Worm (Caenorhabditis elegans) whole organism, L1 larva: ENCODE data around the gene spp-28.

Source experiments
- C04F5.9 ChIP-seq: sonication (generic microtip); optimal IDR thresholded peaks from 2 replicates; lab custom pipeline; 2016; ENCODE audit warnings: missing genetic modification characterization, missing compliant biosample characterization
- C34B4.2 ChIP-seq: sonication (generic microtip); optimal IDR thresholded peaks from 2 replicates; lab custom pipeline; 2017; ENCODE audit warnings: mild to moderate bottlenecking, missing genetic modification characterization, missing compliant biosample characterization
- aha-1 ChIP-seq: fragments of 150-350 bp; optimal IDR thresholded peaks from 2 replicates; lab custom pipeline; 2014; ENCODE audit warnings: missing biosample characterization, missing genetic modification characterization
- alr-1 ChIP-seq: fragments of 200-800 bp; sonication (Bioruptor generic); optimal IDR thresholded peaks from 2 replicates; lab custom pipeline; 2018; ENCODE audit warnings: borderline replicate concordance, mild to moderate bottlenecking, missing genetic modification characterization, missing compliant biosample characterization
- ama-1 ChIP-seq: fragments of 150-350 bp; optimal IDR thresholded peaks from 2 replicates; lab custom pipeline; 2014
- blmp-1 ChIP-seq: fragments of 150-350 bp; optimal IDR thresholded peaks from 2 replicates; lab custom pipeline; 2014; ENCODE audit warnings: missing biosample characterization, missing genetic modification characterization
- ceh-63 ChIP-seq: fragments of 200-800 bp; sonication (Bioruptor generic); optimal IDR thresholded peaks from 2 replicates; lab custom pipeline; 2018; ENCODE audit warnings: mild to moderate bottlenecking, missing genetic modification characterization, missing compliant biosample characterization
- ceh-90 ChIP-seq: sonication (generic microtip); optimal IDR thresholded peaks from 2 replicates; lab custom pipeline; 2016; ENCODE audit warnings: missing genetic modification characterization, missing compliant biosample characterization
- ces-1 ChIP-seq: fragments of 150-350 bp; optimal IDR thresholded peaks from 2 replicates; lab custom pipeline; 2014; ENCODE audit warnings: missing biosample characterization, missing genetic modification reagents, missing genetic modification characterization
- efl-1 ChIP-seq, 4 experiments: fragments of 150-350 bp; optimal IDR thresholded peaks in 3 of 4; peaks in 1 of 4; 1 replicate in 1 of 4; 2 replicates in 3 of 4; lab custom pipeline; 2014; ENCODE audit warnings: missing biosample characterization in 2 of 4, missing genetic modification characterization in 2 of 4, missing genetic modification reagents in 2 of 4
- efl-3 ChIP-seq: fragments of 200-800 bp; sonication (Bioruptor generic); optimal IDR thresholded peaks from 2 replicates; lab custom pipeline; 2018; ENCODE audit warnings: mild to moderate bottlenecking, missing genetic modification characterization, missing compliant biosample characterization
- egl-13 ChIP-seq: sonication (generic microtip); optimal IDR thresholded peaks from 2 replicates; lab custom pipeline; 2016; ENCODE audit warnings: missing genotype, missing genetic modification reagents, missing genetic modification characterization, missing compliant biosample characterization
- egl-27 ChIP-seq, 2 experiments: fragments of 150-350 bp in 1 of 2; sonication (generic microtip); optimal IDR thresholded peaks; 3 replicates each; lab custom pipeline; 2017 to 2018; ENCODE audit warnings: missing biosample characterization in 2 of 2, missing genetic modification characterization in 2 of 2, missing genetic modification reagents in 2 of 2
- elt-2 ChIP-seq: sonication (generic microtip); optimal IDR thresholded peaks from 2 replicates; lab custom pipeline; 2016; ENCODE audit warnings: missing genetic modification characterization, mild to moderate bottlenecking, inconsistent platforms, missing compliant biosample characterization, missing genetic modification reagents
- hlh-4 ChIP-seq: sonication (generic microtip); optimal IDR thresholded peaks from 2 replicates; lab custom pipeline; 2016; ENCODE audit warnings: mild to moderate bottlenecking, missing genetic modification characterization, missing compliant biosample characterization
- irx-1 ChIP-seq: sonication (generic microtip); optimal IDR thresholded peaks from 2 replicates; lab custom pipeline; 2016; ENCODE audit warnings: missing genetic modification characterization, missing compliant biosample characterization
- isw-1 ChIP-seq: fragments of 200-800 bp; sonication (Bioruptor generic); IDR thresholded peaks from 2 replicates; pipeline ENCODE4 v1.3.6; 2022; ENCODE audit warnings: missing genetic modification characterization, missing compliant biosample characterization
- lin-15B ChIP-seq: fragments of 150-350 bp; sonication (generic microtip); optimal IDR thresholded peaks from 3 replicates; lab custom pipeline; 2014; ENCODE audit warnings: missing biosample characterization, missing genetic modification characterization
- lin-35 ChIP-seq, 2 experiments: fragments of 150-350 bp; optimal IDR thresholded peaks; 2 replicates each; lab custom pipeline; 2014; ENCODE audit warnings: missing biosample characterization in 2 of 2, missing genetic modification characterization in 2 of 2, missing genetic modification reagents in 2 of 2
- lin-39 ChIP-seq: fragments of 150-350 bp; optimal IDR thresholded peaks from 2 replicates; lab custom pipeline; 2014; ENCODE audit warnings: missing biosample characterization, missing genetic modification reagents, missing genetic modification characterization
- mef-2 ChIP-seq: fragments of 150-350 bp; optimal IDR thresholded peaks from 2 replicates; lab custom pipeline; 2014; ENCODE audit warnings: missing biosample characterization, missing genetic modification characterization
- mep-1 ChIP-seq: fragments of 150-350 bp; optimal IDR thresholded peaks from 2 replicates; lab custom pipeline; 2014; ENCODE audit warnings: missing biosample characterization, missing genetic modification characterization
- nhr-11 ChIP-seq: fragments of 150-350 bp; optimal IDR thresholded peaks from 2 replicates; lab custom pipeline; 2014; ENCODE audit warnings: missing biosample characterization, missing genetic modification characterization
- nhr-19 ChIP-seq: fragments of 200-800 bp; sonication (Bioruptor generic); conservative IDR thresholded peaks from 2 replicates; pipeline ENCODE4 v1.3.6; 2022; ENCODE audit warnings: missing genetic modification characterization, missing compliant biosample characterization
- nhr-47 ChIP-seq: sonication (generic microtip); optimal IDR thresholded peaks from 2 replicates; lab custom pipeline; 2016; ENCODE audit warnings: mild to moderate bottlenecking, missing genetic modification characterization, moderate library complexity, missing compliant biosample characterization
- nhr-76 ChIP-seq: sonication (generic microtip); optimal IDR thresholded peaks from 2 replicates; lab custom pipeline; 2017; ENCODE audit warnings: missing biosample characterization, missing genetic modification characterization
- nhr-77 ChIP-seq: fragments of 150-350 bp; optimal IDR thresholded peaks from 2 replicates; lab custom pipeline; 2014; ENCODE audit warnings: missing biosample characterization, missing genetic modification characterization
- nhr-85 ChIP-seq: sonication (generic microtip); peaks from one replicate; lab custom pipeline; 2016; ENCODE audit warnings: missing genetic modification characterization, inconsistent platforms, missing compliant biosample characterization
- nhr-90 ChIP-seq: sonication (generic microtip); optimal IDR thresholded peaks from 2 replicates; lab custom pipeline; 2016; ENCODE audit warnings: mild to moderate bottlenecking, missing genetic modification characterization, missing compliant biosample characterization; ENCODE audit not compliant: poor library complexity
- pax-3 ChIP-seq: fragments of 200-800 bp; sonication (Bioruptor generic); optimal IDR thresholded peaks from 2 replicates; lab custom pipeline; 2018; ENCODE audit warnings: mild to moderate bottlenecking, missing genetic modification characterization, moderate library complexity, missing compliant biosample characterization
- rnt-1 ChIP-seq: sonication (generic microtip); optimal IDR thresholded peaks from 2 replicates; lab custom pipeline; 2016; ENCODE audit warnings: mild to moderate bottlenecking, missing genetic modification characterization, moderate library complexity, missing compliant biosample characterization
- snpc-4 ChIP-seq: fragments of 150-350 bp; optimal IDR thresholded peaks from 2 replicates; lab custom pipeline; 2014; ENCODE audit warnings: missing biosample characterization, missing genetic modification characterization
- sox-4 ChIP-seq: sonication (generic microtip); optimal IDR thresholded peaks from 2 replicates; lab custom pipeline; 2016; ENCODE audit warnings: missing genetic modification characterization, missing compliant biosample characterization
- unc-130 ChIP-seq: fragments of 150-350 bp; optimal IDR thresholded peaks from 2 replicates; lab custom pipeline; 2017; ENCODE audit warnings: missing biosample characterization, missing genetic modification characterization, inconsistent platforms
- unc-30 ChIP-seq: sonication (generic microtip); optimal IDR thresholded peaks from 2 replicates; lab custom pipeline; 2017; ENCODE audit warnings: missing biosample characterization, missing genetic modification characterization
- unc-62 ChIP-seq: fragments of 150-350 bp; optimal IDR thresholded peaks from 2 replicates; lab custom pipeline; 2014; ENCODE audit warnings: missing biosample characterization, missing genetic modification reagents, missing genetic modification characterization
- unc-98 ChIP-seq: fragments of 200-800 bp; sonication (Bioruptor generic); IDR thresholded peaks from 2 replicates; pipeline ENCODE4 v1.3.6; 2022; ENCODE audit warnings: missing genetic modification characterization, missing compliant biosample characterization
- vab-15 ChIP-seq: sonication (generic microtip); optimal IDR thresholded peaks from 2 replicates; lab custom pipeline; 2017; ENCODE audit warnings: missing genotype, mild to moderate bottlenecking, missing genetic modification characterization, missing compliant biosample characterization
- zag-1 ChIP-seq: fragments of 150-350 bp; optimal IDR thresholded peaks from 2 replicates; lab custom pipeline; 2014; ENCODE audit warnings: missing biosample characterization, missing genetic modification characterization
- zip-4 ChIP-seq: fragments of 200-800 bp; sonication (Bioruptor generic); optimal IDR thresholded peaks from 2 replicates; lab custom pipeline; 2018; ENCODE audit warnings: mild to moderate bottlenecking, missing genetic modification characterization, moderate library complexity, missing compliant biosample characterization
- ztf-11 ChIP-seq, 2 experiments: sonication (generic microtip); optimal IDR thresholded peaks; 2 replicates each; lab custom pipeline; 2016 to 2017; ENCODE audit warnings: missing genetic modification characterization in 2 of 2, missing biosample characterization in 1 of 2, missing compliant biosample characterization in 1 of 2

The spp-28 gene

ce11 chrIII:4181338-4181737 is 8.8 kb downstream of the spp-28 start, which contains the start of gene C16C10.1:
TSS of gene C16C10.1 (minus strand) at chrIII:4181438.
- TF ChIP-seq ztf-11 (tag; optimal IDR thresholded peaks at IDR 0.05; lab: Kevin White, UChicago) (no peak), alr-1 (tag; lab: Kevin White, UChicago) (no peak), unc-98 (GFP tag; lab: Robert Waterston, UW) (no peak), ceh-63 (GFP tag; lab: Kevin White, UChicago) (no peak), egl-27 (tag; optimal IDR thresholded peaks at IDR 0.05; lab: Kevin White, UChicago) (no peak), pax-3 (tag; lab: Kevin White, UChicago) (no peak), mef-2 (no peak), irx-1 (tag; lab: Kevin White, UChicago) (no peak), lin-39 (tag; lab: Kevin White, UChicago) (no peak), hlh-4 (tag; lab: Kevin White, UChicago) (no peak), nhr-90 (tag; lab: Kevin White, UChicago) (no peak), C34B4.2 (tag; lab: Kevin White, UChicago) (no peak)

ce11 chrIII:4178564-4178963 is 11.6 kb downstream of the spp-28 start, which contains the start of gene C16C10.2:
TSS of gene C16C10.2 (minus strand) at chrIII:4178664.
- TF ChIP-seq irx-1 (tag; lab: Kevin White, UChicago) (no peak), nhr-85 (tag; lab: Kevin White, UChicago) (no peak), hlh-4 (tag; lab: Kevin White, UChicago) (no peak), blmp-1 (tag; lab: Kevin White, UChicago) (no peak), unc-130 (tag; lab: Kevin White, UChicago) (no peak), rnt-1 (no peak), vab-15 (tag; lab: Kevin White, UChicago) (no peak), aha-1 (tag; lab: Kevin White, UChicago) (no peak), pax-3 (tag; lab: Kevin White, UChicago) (no peak), nhr-76 (tag; lab: Kevin White, UChicago) (no peak), nhr-47 (no peak), ces-1 (GFP tag; lab: Kevin White, UChicago) (no peak), snpc-4 (tag; lab: Kevin White, UChicago) (no peak), unc-30 (tag; lab: Kevin White, UChicago) (no peak), ceh-90 (tag; lab: Kevin White, UChicago) (no peak)

- TF ChIP-seq ama-1 (lab: Kevin White, UChicago) = no peak
- TF ChIP-seq lin-39 (tag; lab: Kevin White, UChicago) = no peak
- peak in 1 of 2 experiments; percentile 58 for TF ChIP-seq efl-1 (optimal IDR thresholded peaks at IDR 0.05; lab: Kevin White, UChicago)
- TF ChIP-seq efl-1 (GFP tag; optimal IDR thresholded peaks at IDR 0.05 in 1 of 2; lab: Kevin White, UChicago) = no peak
- TF ChIP-seq elt-2 (tag; lab: Kevin White, UChicago) = no peak
- no peak for TF ChIP-seq rnt-1
Observed at ce11 chrIII:4176109-4176596, 14.0 kb downstream of the spp-28 start, which contains the start of the genes hrde-1 and C16C10.13. TSS of gene hrde-1 (minus strand) at chrIII:4176159. TSS of gene C16C10.13 (plus strand) at chrIII:4176440.

ce11 chrIII:4175489-4175888 is 14.7 kb downstream of the spp-28 start:
- TF ChIP-seq nhr-19 = no peak
- TF ChIP-seq snpc-4 (tag; lab: Kevin White, UChicago) = no peak
- no peak for TF ChIP-seq lin-15B

- TF ChIP-seq nhr-77 (tag; lab: Kevin White, UChicago) (no peak), isw-1 (no peak), snpc-4 (tag; lab: Kevin White, UChicago) (no peak), egl-13 (tag; lab: Kevin White, UChicago) (no peak), elt-2 (tag; lab: Kevin White, UChicago) (no peak), C04F5.9 (tag; lab: Kevin White, UChicago) (no peak), mef-2 (no peak), efl-3 (GFP tag; lab: Kevin White, UChicago) (no peak), lin-35 (GFP tag; optimal IDR thresholded peaks at IDR 0.05; lab: Kevin White, UChicago) (no peak), zip-4 (GFP tag; lab: Kevin White, UChicago) (no peak), zag-1 (tag; lab: Kevin White, UChicago) (no peak), unc-98 (GFP tag; lab: Robert Waterston, UW) (no peak), sox-4 (tag; lab: Kevin White, UChicago) (no peak), unc-62 (GFP tag; lab: Kevin White, UChicago) (no peak), mep-1 (no peak), nhr-11 (no peak)
Observed at ce11 chrIII:4172210-4172609, 17.9 kb downstream of the spp-28 start.
